Fruit fly (Drosophila melanogaster) whole organism, embryonic: ENCODE data around the gene Fst.
A peak's percentile ranks its signal among the peaks of the same experiment; 100 is the strongest.

Experiments used
- Ada2b ChIP-seq: fragments of 200-800 bp; sonication (Bioruptor generic); IDR thresholded peaks from 2 replicates; pipeline ENCODE4 v1.3.6; 2022; ENCODE audit warnings: missing biosample characterization, missing genetic modification characterization
- Bgb ChIP-seq: fragments of 200-800 bp; sonication (Bioruptor generic); IDR thresholded peaks from 2 replicates; pipeline ENCODE4 v1.3.6; 2022; ENCODE audit warnings: missing biosample characterization, missing genetic modification characterization; ENCODE audit not compliant: partially characterized antibody
- CG11504 ChIP-seq: fragments of 200-800 bp; sonication (Bioruptor generic); optimal IDR thresholded peaks from 3 replicates; lab custom pipeline; 2019; ENCODE audit warnings: missing biosample characterization, mild to moderate bottlenecking, missing genetic modification characterization, moderate library complexity
- CG11695 ChIP-seq: fragments of 200-800 bp; sonication (Bioruptor generic); IDR thresholded peaks from 3 replicates; pipeline ENCODE4 v1.3.6; 2022; ENCODE audit warnings: missing biosample characterization, missing genetic modification characterization
- CG12104 ChIP-seq: fragments of 200-800 bp; sonication (Bioruptor generic); optimal IDR thresholded peaks from 3 replicates; lab custom pipeline; 2016; ENCODE audit warnings: missing biosample characterization, missing genetic modification characterization
- CG13775 ChIP-seq: fragments of 200-800 bp; sonication (Bioruptor generic); optimal IDR thresholded peaks from 3 replicates; lab custom pipeline; 2017; ENCODE audit warnings: missing biosample characterization, mild to moderate bottlenecking, missing genetic modification characterization
- CG14441 ChIP-seq: fragments of 200-800 bp; sonication (Bioruptor generic); IDR thresholded peaks from 2 replicates; pipeline ENCODE4 v1.3.6; 2022; ENCODE audit warnings: missing biosample characterization, missing genetic modification characterization
- CG14860 ChIP-seq: fragments of 200-800 bp; sonication (Bioruptor generic); IDR thresholded peaks from 3 replicates; pipeline ENCODE4 v1.3.6; 2022; ENCODE audit warnings: missing biosample characterization, missing genetic modification characterization; ENCODE audit not compliant: partially characterized antibody
- CG15514 ChIP-seq: fragments of 200-800 bp; sonication (Bioruptor generic); optimal IDR thresholded peaks from 3 replicates; lab custom pipeline; 2017; ENCODE audit warnings: missing biosample characterization, missing genetic modification characterization, mild to moderate bottlenecking, moderate library complexity, missing genetic modification reagents
- CG16813 ChIP-seq: fragments of 200-800 bp; sonication (Bioruptor generic); IDR thresholded peaks from 3 replicates; pipeline ENCODE4 v1.3.6; 2022; ENCODE audit warnings: missing biosample characterization, missing genetic modification characterization; ENCODE audit not compliant: partially characterized antibody
- CG1792 ChIP-seq: fragments of 200-800 bp; sonication (Bioruptor generic); optimal IDR thresholded peaks from 2 replicates; lab custom pipeline; 2016; ENCODE audit warnings: missing biosample characterization, missing genetic modification characterization
- CG2202 ChIP-seq: fragments of 200-800 bp; sonication (Bioruptor generic); optimal IDR thresholded peaks from 2 replicates; lab custom pipeline; 2018; ENCODE audit warnings: missing biosample characterization, mild to moderate bottlenecking, missing genetic modification characterization
- CG34224 ChIP-seq: fragments of 200-800 bp; sonication (Bioruptor generic); IDR thresholded peaks from 3 replicates; pipeline ENCODE4 v1.3.6; 2022; ENCODE audit warnings: missing biosample characterization, missing genetic modification characterization; ENCODE audit not compliant: partially characterized antibody
- CG4617 ChIP-seq: fragments of 200-800 bp; sonication (Bioruptor generic); optimal IDR thresholded peaks from 3 replicates; lab custom pipeline; 2016; ENCODE audit warnings: missing biosample characterization, missing genetic modification characterization, borderline replicate concordance
- CG6254 ChIP-seq: fragments of 200-800 bp; sonication (Bioruptor generic); optimal IDR thresholded peaks from 3 replicates; lab custom pipeline; 2017; ENCODE audit warnings: mild to moderate bottlenecking, missing biosample characterization, missing genetic modification reagents, missing genetic modification characterization
- CG6791 ChIP-seq: fragments of 200-800 bp; sonication (Bioruptor generic); IDR thresholded peaks from 3 replicates; pipeline ENCODE4 v1.3.6; 2022; ENCODE audit warnings: missing biosample characterization, missing genetic modification characterization; ENCODE audit not compliant: partially characterized antibody
- CG7357 ChIP-seq: fragments of 200-800 bp; sonication (Bioruptor generic); IDR thresholded peaks from 3 replicates; pipeline ENCODE4 v1.3.6; 2022; ENCODE audit warnings: missing biosample characterization, missing genetic modification characterization
- CG7372 ChIP-seq: fragments of 200-800 bp; sonication (Bioruptor generic); IDR thresholded peaks from 2 replicates; pipeline ENCODE4 v1.3.6; 2022; ENCODE audit warnings: missing biosample characterization, missing genetic modification characterization
- CG7963 ChIP-seq: fragments of 200-800 bp; sonication (Bioruptor generic); IDR thresholded peaks from 3 replicates; pipeline ENCODE4 v1.3.6; 2022; ENCODE audit warnings: missing biosample characterization, missing genetic modification characterization; ENCODE audit not compliant: partially characterized antibody
- CG7987 ChIP-seq: fragments of 200-800 bp; sonication (Bioruptor generic); optimal IDR thresholded peaks from 2 replicates; lab custom pipeline; 2018; ENCODE audit warnings: missing biosample characterization, mild to moderate bottlenecking, missing genetic modification characterization, moderate library complexity
- CG8478 ChIP-seq: fragments of >200 bp; optimal IDR thresholded peaks from 2 replicates; lab custom pipeline; 2018
- CG9876 ChIP-seq: fragments of 200-800 bp; sonication (Bioruptor generic); optimal IDR thresholded peaks from 2 replicates; lab custom pipeline; 2016; ENCODE audit warnings: missing biosample characterization, missing genetic modification characterization
- D19B ChIP-seq: fragments of 200-800 bp; sonication (Bioruptor generic); optimal IDR thresholded peaks from 2 replicates; lab custom pipeline; 2017; ENCODE audit warnings: missing biosample characterization, mild to moderate bottlenecking, missing genetic modification characterization
- Dip3 ChIP-seq: fragments of 200-800 bp; sonication (Bioruptor generic); optimal IDR thresholded peaks from 3 replicates; lab custom pipeline; 2016; ENCODE audit warnings: missing biosample characterization, missing genetic modification characterization
- Gsc ChIP-seq: fragments of 200-800 bp; sonication (Bioruptor generic); IDR thresholded peaks from 2 replicates; pipeline ENCODE4 v1.3.6; 2022; ENCODE audit warnings: missing biosample characterization, missing genetic modification characterization
- Max ChIP-seq: fragments of 200-800 bp; sonication (Bioruptor generic); optimal IDR thresholded peaks from 2 replicates; lab custom pipeline; 2016; ENCODE audit warnings: missing biosample characterization, mild to moderate bottlenecking, missing genetic modification characterization
- Myb ChIP-seq: fragments of 200-800 bp; sonication (Bioruptor generic); optimal IDR thresholded peaks from 2 replicates; lab custom pipeline; 2016; ENCODE audit warnings: missing biosample characterization, missing genetic modification characterization
- Oli ChIP-seq: fragments of 200-800 bp; sonication (Bioruptor generic); optimal IDR thresholded peaks from 2 replicates; lab custom pipeline; 2018; ENCODE audit warnings: missing biosample characterization, mild to moderate bottlenecking, missing genetic modification characterization, moderate library complexity
- Six4 ChIP-seq: fragments of 200-800 bp; sonication (Bioruptor generic); optimal IDR thresholded peaks from 2 replicates; lab custom pipeline; 2016; ENCODE audit warnings: missing biosample characterization, missing genetic modification characterization
- Sox102F ChIP-seq: fragments of 200-800 bp; sonication (Bioruptor generic); optimal IDR thresholded peaks from 2 replicates; lab custom pipeline; 2018; ENCODE audit warnings: missing biosample characterization, mild to moderate bottlenecking, missing genetic modification characterization, moderate library complexity
- Ssrp ChIP-seq: fragments of 200-800 bp; sonication (Bioruptor generic); optimal IDR thresholded peaks from 2 replicates; lab custom pipeline; 2018; ENCODE audit warnings: missing biosample characterization, mild to moderate bottlenecking, missing genetic modification characterization, moderate library complexity
- Xbp1 ChIP-seq: fragments of 200-800 bp; sonication (Bioruptor generic); optimal IDR thresholded peaks from 3 replicates; lab custom pipeline; 2016; ENCODE audit warnings: missing biosample characterization, mild to moderate bottlenecking, missing genetic modification characterization
- bbx ChIP-seq: fragments of 200-800 bp; sonication (Bioruptor generic); IDR thresholded peaks from 2 replicates; pipeline ENCODE4 v1.3.6; 2022; ENCODE audit warnings: missing biosample characterization, missing genetic modification characterization; ENCODE audit not compliant: partially characterized antibody
- bsh ChIP-seq, 2 experiments: fragments of 200-800 bp; sonication (Bioruptor generic); optimal IDR thresholded peaks; 2 replicates each; lab custom pipeline; 2017 to 2018; ENCODE audit warnings: mild to moderate bottlenecking in 2 of 2, missing biosample characterization in 2 of 2, missing genetic modification characterization in 2 of 2, moderate library complexity in 1 of 2
- chinmo ChIP-seq: fragments of 200-800 bp; sonication (Bioruptor generic); IDR thresholded peaks from 4 replicates; pipeline ENCODE4 v1.3.6; 2022; ENCODE audit warnings: missing biosample characterization, missing genetic modification characterization; ENCODE audit not compliant: partially characterized antibody
- ci ChIP-seq: fragments of 200-800 bp; sonication (Bioruptor generic); IDR thresholded peaks from 3 replicates; pipeline ENCODE4 v1.3.6; 2022; ENCODE audit warnings: missing biosample characterization, missing genetic modification characterization
- inv ChIP-seq: fragments of 200-800 bp; sonication (Bioruptor generic); IDR thresholded peaks from 2 replicates; pipeline ENCODE4 v1.3.6; 2022; ENCODE audit warnings: missing biosample characterization, missing genetic modification characterization; ENCODE audit not compliant: partially characterized antibody
- lbe ChIP-seq: fragments of 200-800 bp; sonication (Bioruptor generic); optimal IDR thresholded peaks from 2 replicates; lab custom pipeline; 2016; ENCODE audit warnings: missing biosample characterization, mild to moderate bottlenecking, missing genetic modification characterization
- oc ChIP-seq: fragments of 200-800 bp; sonication (Bioruptor generic); optimal IDR thresholded peaks from 2 replicates; lab custom pipeline; 2018; ENCODE audit warnings: missing biosample characterization, mild to moderate bottlenecking, missing genetic modification characterization, moderate library complexity
- pzg ChIP-seq: fragments of 200-800 bp; sonication (Bioruptor generic); optimal IDR thresholded peaks from 3 replicates; lab custom pipeline; 2018; ENCODE audit warnings: missing biosample characterization, mild to moderate bottlenecking, missing genetic modification characterization, moderate library complexity
- row ChIP-seq: fragments of 200-800 bp; sonication (Bioruptor generic); IDR thresholded peaks from 3 replicates; pipeline ENCODE4 v1.3.6; 2022; ENCODE audit warnings: missing biosample characterization, missing genetic modification characterization
- salm ChIP-seq: fragments of 200-800 bp; sonication (Bioruptor generic); optimal IDR thresholded peaks from 2 replicates; lab custom pipeline; 2018; ENCODE audit warnings: missing biosample characterization, mild to moderate bottlenecking, missing genetic modification characterization
- sens-2 ChIP-seq: fragments of 200-800 bp; sonication (Bioruptor generic); IDR thresholded peaks from 2 replicates; pipeline ENCODE4 v1.3.6; 2022; ENCODE audit warnings: missing biosample characterization, missing genetic modification characterization
- stc ChIP-seq: fragments of 200-800 bp; sonication (Bioruptor generic); IDR thresholded peaks from 2 replicates; pipeline ENCODE4 v1.3.6; 2022; ENCODE audit warnings: missing biosample characterization, missing genetic modification characterization
- tgo ChIP-seq: fragments of 200-800 bp; sonication (Bioruptor generic); IDR thresholded peaks from 3 replicates; pipeline ENCODE4 v1.3.6; 2022; ENCODE audit warnings: missing biosample characterization, missing genetic modification characterization
- tna ChIP-seq: fragments of 200-800 bp; sonication (Bioruptor generic); IDR thresholded peaks from 2 replicates; pipeline ENCODE4 v1.3.6; 2022; ENCODE audit warnings: missing biosample characterization, missing genetic modification characterization; ENCODE audit not compliant: partially characterized antibody
- vfl ChIP-seq: fragments of 200-800 bp; sonication (Bioruptor generic); optimal IDR thresholded peaks from 2 replicates; lab custom pipeline; 2016; ENCODE audit warnings: missing biosample characterization, missing genetic modification characterization
- vnd ChIP-seq: fragments of 200-800 bp; sonication (Bioruptor generic); IDR thresholded peaks from 3 replicates; pipeline ENCODE4 v1.3.6; 2022; ENCODE audit warnings: missing biosample characterization, missing genetic modification characterization; ENCODE audit not compliant: partially characterized antibody
- vvl ChIP-seq: fragments of 200-800 bp; sonication (Bioruptor generic); IDR thresholded peaks from 2 replicates; pipeline ENCODE4 v1.3.6; 2022; ENCODE audit warnings: missing biosample characterization, missing genetic modification characterization
- zen2 ChIP-seq: fragments of 200-800 bp; sonication (Bioruptor generic); IDR thresholded peaks from 3 replicates; pipeline ENCODE4 v1.3.6; 2022; ENCODE audit warnings: missing biosample characterization, missing genetic modification characterization; ENCODE audit not compliant: partially characterized antibody

The Fst gene

dm6 chr3R:9612217-9612616 is 33.7 kb downstream of the Fst start (continued):
- TF ChIP-seq CG6791 (GFP tag; lab: Robert Waterston, UW) (peak; percentile 49; the same call in 1 of the 3 replicates), Sox102F (GFP tag; lab: Kevin White, UChicago) (peak; percentile 31), CG16813 (GFP tag; lab: Robert Waterston, UW) (peak; percentile 69), stc (GFP tag; lab: Robert Waterston, UW) (no peak), CG14441 (no peak), Ssrp (peak; percentile 4), CG34224 (GFP tag; lab: Robert Waterston, UW) (peak; percentile 58; the same call in 1 of the 3 replicates), CG7963 (GFP tag; lab: Robert Waterston, UW) (peak; percentile 66), vvl (GFP tag; lab: Robert Waterston, UW) (0 out of 2 replicates have a peak, but pooled peaks have one; percentile 40), ci (GFP tag; lab: Robert Waterston, UW) (no peak), D19B (GFP tag; lab: Kevin White, UChicago) (peak; percentile 81), tna (GFP tag; lab: Robert Waterston, UW) (peak; percentile 75), tgo (GFP tag; lab: Robert Waterston, UW) (no peak), Dip3 (GFP tag; lab: Kevin White, UChicago) (no peak), salm (tag; lab: Kevin White, UChicago) (no peak), pzg (GFP tag; lab: Kevin White, UChicago) (no peak), CG11695 (GFP tag; lab: Robert Waterston, UW) (no peak), zen2 (GFP tag; lab: Robert Waterston, UW) (no peak), oc (tag; lab: Kevin White, UChicago) (no peak), CG7357 (no peak), Gsc (GFP tag; lab: Robert Waterston, UW) (no peak), Myb (GFP tag; lab: Kevin White, UChicago) (no peak), vfl (GFP tag; lab: Kevin White, UChicago) (no peak), Six4 (GFP tag; lab: Kevin White, UChicago) (no peak), Ada2b (GFP tag; lab: Robert Waterston, UW) (no peak), chinmo (GFP tag; lab: Robert Waterston, UW) (no peak), bbx (GFP tag; lab: Robert Waterston, UW) (peak; percentile 33; the same call in 1 of the 2 replicates), CG6254 (GFP tag; lab: Kevin White, UChicago) (no peak), CG14860 (GFP tag; lab: Robert Waterston, UW) (peak; percentile 80), CG13775 (no peak), sens-2 (GFP tag; lab: Robert Waterston, UW) (no peak), inv (peak; percentile 13; the same call in 1 of the 2 replicates), CG12104 (no peak), CG9876 (GFP tag; lab: Kevin White, UChicago) (no peak), Max (GFP tag; lab: Kevin White, UChicago) (no peak), CG2202 (tag; lab: Kevin White, UChicago) (no peak), CG8478 (lab: Kevin White, UChicago) (no peak), CG4617 (GFP tag; lab: Kevin White, UChicago) (no peak), row (GFP tag; lab: Robert Waterston, UW) (peak; percentile 40; the same call in 2 of the 3 replicates), Bgb (GFP tag; lab: Robert Waterston, UW) (peak; percentile 38), CG7987 (GFP tag; lab: Kevin White, UChicago) (no peak), Oli (tag; lab: Kevin White, UChicago) (peak; percentile 4), lbe (peak; percentile 29), vnd (GFP tag; lab: Robert Waterston, UW) (peak; percentile 68), CG11504 (peak; percentile 17), Xbp1 (GFP tag; lab: Kevin White, UChicago) (peak; percentile 22), CG15514 (GFP tag; lab: Kevin White, UChicago) (no peak), bsh (GFP tag; optimal IDR thresholded peaks at IDR 0.05; lab: Kevin White, UChicago) (peak in 1 of 2 experiments; percentile 4), CG7372 (GFP tag; lab: Robert Waterston, UW) (no peak), CG1792 (GFP tag; lab: Kevin White, UChicago) (no peak)
